Worm (Caenorhabditis elegans): ENCODE measurements around the gene nas-33.

nas-33 gene

DNA sequence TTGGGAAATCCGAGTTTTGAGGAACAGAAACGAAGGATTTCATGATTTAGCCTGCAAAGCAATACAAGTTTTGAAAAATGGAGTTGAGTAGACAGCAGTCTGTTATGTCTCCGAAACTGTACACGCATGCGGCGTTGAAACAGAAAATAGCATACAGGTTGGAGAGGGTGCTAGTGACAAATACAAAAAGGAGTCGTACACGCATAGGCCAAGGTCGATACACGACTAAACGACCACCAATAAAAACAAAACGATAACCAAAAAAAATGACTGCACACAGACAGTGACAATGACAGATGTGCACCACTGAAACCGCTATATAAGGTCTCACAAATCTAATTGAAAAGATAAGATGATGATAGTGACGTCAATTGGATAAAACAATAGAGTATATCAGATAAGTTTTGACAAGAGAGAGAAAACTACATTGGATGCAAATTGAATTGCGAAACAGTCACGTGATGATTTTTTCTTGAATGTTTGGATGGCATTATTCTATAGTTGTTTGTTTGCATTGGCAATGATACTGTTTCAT is 6.1 kb downstream of the nas-33 start, which contains the start of gene fah-1:
fah-1 (minus strand) TSS at position 51 of the 535 bp plus-strand sequence.
- TF ChIP-seq ztf-1 (GFP tag; conservative IDR thresholded peaks at IDR 0.05), result no peak
- no peak for TF ChIP-seq lsy-2 (tag; optimal IDR thresholded peaks at IDR 0.05)
- no peak for TF ChIP-seq ZK546.5 (tag; optimal IDR thresholded peaks at IDR 0.05)
- peak; percentile 75 for TF ChIP-seq nhr-25 (tag; optimal IDR thresholded peaks at IDR 0.05)
- no peak for TF ChIP-seq elt-1 (tag; optimal IDR thresholded peaks at IDR 0.05)
- no peak for TF ChIP-seq aly-2 (tag; optimal IDR thresholded peaks at IDR 0.05)
- TF ChIP-seq elt-3 (tag; optimal IDR thresholded peaks at IDR 0.05), result no peak
- no peak for TF ChIP-seq nhr-11 (tag; optimal IDR thresholded peaks at IDR 0.05)
- no peak for TF ChIP-seq ztf-11 (tag; optimal IDR thresholded peaks at IDR 0.05)
- TF ChIP-seq sem-4 (tag; optimal IDR thresholded peaks at IDR 0.05), result no peak
- TF ChIP-seq alr-1 (tag; optimal IDR thresholded peaks at IDR 0.05), result no peak
- TF ChIP-seq ceh-82 (tag; optimal IDR thresholded peaks at IDR 0.05), result no peak
- TF ChIP-seq unc-62 (GFP tag; optimal IDR thresholded peaks at IDR 0.05), result no peak
- TF ChIP-seq sma-3 (GFP tag; optimal IDR thresholded peaks at IDR 0.05), result peak; percentile 89
- TF ChIP-seq nhr-129 (tag; optimal IDR thresholded peaks at IDR 0.05), result peak; percentile 60
- TF ChIP-seq ama-1 (optimal IDR thresholded peaks at IDR 0.05), result no peak
- no peak for TF ChIP-seq nhr-12 (tag; optimal IDR thresholded peaks at IDR 0.05)
- peak; percentile 43 for TF ChIP-seq fos-1 (tag; optimal IDR thresholded peaks at IDR 0.05)
- TF ChIP-seq egl-27 (tag; optimal IDR thresholded peaks at IDR 0.05), result peak; percentile 56
- no peak for TF ChIP-seq unc-39 (tag; optimal IDR thresholded peaks at IDR 0.05)
- no peak for TF ChIP-seq nhr-10 (tag; optimal IDR thresholded peaks at IDR 0.05)
- TF ChIP-seq skn-1 (tag; optimal IDR thresholded peaks at IDR 0.05), result no peak
- TF ChIP-seq nhr-77 (tag; optimal IDR thresholded peaks at IDR 0.05), result no peak
- no peak for TF ChIP-seq lin-11 (tag; optimal IDR thresholded peaks at IDR 0.05)
- no peak for TF ChIP-seq C34F6.9 (tag; optimal IDR thresholded peaks at IDR 0.05)
- TF ChIP-seq Y55F3AM.14 (GFP tag; optimal IDR thresholded peaks at IDR 0.05), result peak; percentile 54
- no peak for TF ChIP-seq nhr-23 (tag; optimal IDR thresholded peaks at IDR 0.05)
- TF ChIP-seq dmd-4 (tag; optimal IDR thresholded peaks at IDR 0.05), result no peak
- TF ChIP-seq lin-39 (tag; optimal IDR thresholded peaks at IDR 0.05), result no peak
- TF ChIP-seq gmeb-1 (tag; optimal IDR thresholded peaks at IDR 0.05), result peak; percentile 51
- peak; percentile 32 for TF ChIP-seq F13H6.1 (tag; optimal IDR thresholded peaks at IDR 0.05)
- peak; percentile 34 for TF ChIP-seq blmp-1 (tag; optimal IDR thresholded peaks at IDR 0.05; ENCODE audit: insufficient read depth)
- TF ChIP-seq mab-5 (tag; optimal IDR thresholded peaks at IDR 0.05), result no peak
- TF ChIP-seq mdl-1 (tag; optimal IDR thresholded peaks at IDR 0.05), result peak in 1 of 2 experiments; percentile 33
- no peak for TF ChIP-seq mbf-1 (tag; optimal IDR thresholded peaks at IDR 0.05)
- no peak for TF ChIP-seq snpc-4 (tag; optimal IDR thresholded peaks at IDR 0.05)
- TF ChIP-seq peb-1 (tag; optimal IDR thresholded peaks at IDR 0.05), result no peak
- peak; percentile 33 for TF ChIP-seq nhr-6 (tag; optimal IDR thresholded peaks at IDR 0.05)
- peak; percentile 38 for TF ChIP-seq ztf-4 (tag; optimal IDR thresholded peaks at IDR 0.05)
- TF ChIP-seq nhr-237 (tag; optimal IDR thresholded peaks at IDR 0.05), result no peak
- no peak for TF ChIP-seq R02D3.7 (tag; optimal IDR thresholded peaks at IDR 0.05)
- peak; percentile 86 for TF ChIP-seq sma-9 (GFP tag; optimal IDR thresholded peaks at IDR 0.05)
- no peak for TF ChIP-seq sma-9 (tag; optimal IDR thresholded peaks at IDR 0.05)
- no peak for TF ChIP-seq zag-1 (tag; optimal IDR thresholded peaks at IDR 0.05)
- no peak for TF ChIP-seq unc-55 (GFP tag; optimal IDR thresholded peaks at IDR 0.05)
- peak; percentile 58 for TF ChIP-seq nhr-21 (tag; optimal IDR thresholded peaks at IDR 0.05)
- TF ChIP-seq lin-13 (GFP tag; optimal IDR thresholded peaks at IDR 0.05), result no peak
- no peak for TF ChIP-seq ceh-16 (tag; optimal IDR thresholded peaks at IDR 0.05)
- peak; percentile 51 for TF ChIP-seq crh-2 (tag; optimal IDR thresholded peaks at IDR 0.05)
